Worm (Caenorhabditis elegans) whole organism, L3 larva: ENCODE measurements around the gene C06C3.3.
A peak's percentile ranks its signal among the peaks of the same experiment; 100 is the strongest.

Source experiments
- ZK546.5 ChIP-seq: sonication (generic microtip); optimal IDR thresholded peaks from 2 replicates; lab custom pipeline; 2017; ENCODE audit warnings: missing biosample characterization, missing genetic modification characterization
- aly-2 ChIP-seq: fragments of 150-350 bp; optimal IDR thresholded peaks from 2 replicates; lab custom pipeline; 2014; ENCODE audit warnings: missing biosample characterization, missing genetic modification characterization
- ama-1 ChIP-seq: fragments of 150-350 bp; optimal IDR thresholded peaks from 2 replicates; lab custom pipeline; 2018
- ceh-28 ChIP-seq: fragments of 150-350 bp; optimal IDR thresholded peaks from 2 replicates; lab custom pipeline; 2014; ENCODE audit warnings: missing biosample characterization, missing genetic modification reagents, missing genetic modification characterization
- ceh-82 ChIP-seq: fragments of 150-350 bp; optimal IDR thresholded peaks from 2 replicates; lab custom pipeline; 2014; ENCODE audit warnings: missing biosample characterization, missing genetic modification characterization
- daf-12 ChIP-seq: fragments of 150-350 bp; optimal IDR thresholded peaks from 2 replicates; lab custom pipeline; 2014; ENCODE audit warnings: missing biosample characterization, missing genetic modification reagents, missing genetic modification characterization
- egl-27 ChIP-seq: sonication (generic microtip); optimal IDR thresholded peaks from 4 replicates; lab custom pipeline; 2017; ENCODE audit warnings: missing biosample characterization, missing genetic modification reagents, missing genetic modification characterization
- egl-5 ChIP-seq: fragments of 150-350 bp; optimal IDR thresholded peaks from 2 replicates; lab custom pipeline; 2017; ENCODE audit warnings: missing biosample characterization, missing genetic modification reagents, missing genetic modification characterization, inconsistent platforms
- elt-1 ChIP-seq: fragments of 150-350 bp; optimal IDR thresholded peaks from 2 replicates; lab custom pipeline; 2014; ENCODE audit warnings: missing biosample characterization, missing genetic modification characterization
- elt-2 ChIP-seq: sonication (generic microtip); optimal IDR thresholded peaks from 2 replicates; lab custom pipeline; 2016; ENCODE audit warnings: missing genetic modification reagents, mild to moderate bottlenecking, missing genetic modification characterization, missing compliant biosample characterization
- elt-3 ChIP-seq, 3 experiments: fragments of 150-350 bp in 1 of 3; sonication (generic microtip) in 2 of 3; optimal IDR thresholded peaks; 2 replicates in 2 of 3; 4 replicates in 1 of 3; lab custom pipeline; 2014 to 2017; ENCODE audit warnings: missing biosample characterization in 3 of 3, missing genetic modification characterization in 3 of 3
- eor-1 ChIP-seq, 2 experiments: fragments of 150-350 bp; optimal IDR thresholded peaks; 2 replicates each; lab custom pipeline; 2014 to 2018; ENCODE audit warnings: missing biosample characterization in 2 of 2, missing genetic modification characterization in 2 of 2
- fkh-10 ChIP-seq: sonication (generic microtip); optimal IDR thresholded peaks from 2 replicates; lab custom pipeline; 2017; ENCODE audit warnings: missing biosample characterization, missing genetic modification reagents, missing genetic modification characterization
- fos-1 ChIP-seq: fragments of 150-350 bp; optimal IDR thresholded peaks from 2 replicates; lab custom pipeline; 2014; ENCODE audit warnings: missing biosample characterization, missing genetic modification characterization
- hmg-11 ChIP-seq: sonication (generic microtip); optimal IDR thresholded peaks from 2 replicates; lab custom pipeline; 2016; ENCODE audit warnings: missing genetic modification characterization, missing compliant biosample characterization
- lin-15B ChIP-seq: fragments of 150-350 bp; optimal IDR thresholded peaks from 2 replicates; lab custom pipeline; 2014; ENCODE audit warnings: missing biosample characterization, missing genetic modification characterization
- lin-39 ChIP-seq: fragments of 150-350 bp; optimal IDR thresholded peaks from 2 replicates; lab custom pipeline; 2018; ENCODE audit warnings: missing biosample characterization, missing genetic modification reagents, missing genetic modification characterization
- lsy-12 ChIP-seq: sonication (generic microtip); optimal IDR thresholded peaks from 2 replicates; lab custom pipeline; 2016; ENCODE audit warnings: mild to moderate bottlenecking, missing genetic modification characterization, missing compliant biosample characterization
- mdl-1 ChIP-seq: fragments of 150-350 bp; optimal IDR thresholded peaks from 2 replicates; lab custom pipeline; 2014; ENCODE audit warnings: missing biosample characterization, missing genetic modification characterization
- mml-1 ChIP-seq: fragments of 150-350 bp; sonication (generic microtip); optimal IDR thresholded peaks from 3 replicates; lab custom pipeline; 2014; ENCODE audit warnings: missing biosample characterization, missing genetic modification characterization
- nfya-1 ChIP-seq: sonication (generic microtip); optimal IDR thresholded peaks from 2 replicates; lab custom pipeline; 2017; ENCODE audit warnings: missing genetic modification characterization, mild to moderate bottlenecking, missing compliant biosample characterization, antibody characterized with exemption, moderate library complexity; ENCODE audit not compliant: insufficient read depth
- nhr-12 ChIP-seq: fragments of 150-350 bp; optimal IDR thresholded peaks from 2 replicates; lab custom pipeline; 2014; ENCODE audit warnings: missing biosample characterization, missing genetic modification characterization
- nhr-25 ChIP-seq: sonication (generic microtip); optimal IDR thresholded peaks from 2 replicates; lab custom pipeline; 2017; ENCODE audit warnings: missing biosample characterization, missing genetic modification characterization
- nhr-28 ChIP-seq: fragments of 150-350 bp; optimal IDR thresholded peaks from 2 replicates; lab custom pipeline; 2014; ENCODE audit warnings: missing biosample characterization, missing genetic modification characterization
- nhr-43 ChIP-seq: sonication (generic microtip); optimal IDR thresholded peaks from 2 replicates; lab custom pipeline; 2016; ENCODE audit warnings: mild to moderate bottlenecking, missing genetic modification characterization, missing compliant biosample characterization; ENCODE audit not compliant: poor library complexity, severe bottlenecking
- nhr-76 ChIP-seq: fragments of 150-350 bp; sonication (generic microtip); optimal IDR thresholded peaks from 5 replicates; lab custom pipeline; 2014; ENCODE audit warnings: missing biosample characterization, missing genetic modification characterization
- pha-4 ChIP-seq: fragments of 150-350 bp; optimal IDR thresholded peaks from 2 replicates; lab custom pipeline; 2014; ENCODE audit warnings: missing biosample characterization, missing genetic modification reagents, missing genetic modification characterization
- pqm-1 ChIP-seq: fragments of 150-350 bp; optimal IDR thresholded peaks from 2 replicates; lab custom pipeline; 2017; ENCODE audit warnings: missing biosample characterization, missing genetic modification characterization, inconsistent platforms
- sea-2 ChIP-seq: fragments of 150-350 bp; sonication (generic microtip); optimal IDR thresholded peaks from 4 replicates; lab custom pipeline; 2014; ENCODE audit warnings: missing biosample characterization, missing genetic modification reagents, missing genetic modification characterization
- skn-1 ChIP-seq: fragments of 150-350 bp; optimal IDR thresholded peaks from 2 replicates; lab custom pipeline; 2014; ENCODE audit warnings: missing biosample characterization, missing genetic modification characterization
- tbx-2 ChIP-seq: sonication (generic microtip); optimal IDR thresholded peaks from 2 replicates; lab custom pipeline; 2016; ENCODE audit warnings: mild to moderate bottlenecking, missing genetic modification characterization, missing compliant biosample characterization
- unc-39 ChIP-seq: sonication (generic microtip); optimal IDR thresholded peaks from 4 replicates; lab custom pipeline; 2017; ENCODE audit warnings: missing biosample characterization, missing genetic modification characterization
- zag-1 ChIP-seq: fragments of 150-350 bp; optimal IDR thresholded peaks from 2 replicates; lab custom pipeline; 2014; ENCODE audit warnings: missing biosample characterization, missing genetic modification characterization

Gene C06C3.3

ce11 chrII:9403846-9404245 lies 31.6 kb upstream of the C06C3.3 start, which contains the start of gene Y51B9A.5:
TSS of gene Y51B9A.5 (plus strand) at chrII:9404146.
- no peak for TF ChIP-seq sea-2 (GFP tag; lab: Kevin White, UChicago)

- TF ChIP-seq ceh-82 (tag; lab: Kevin White, UChicago): no peak
- no peak for TF ChIP-seq elt-3 (tag; optimal IDR thresholded peaks at IDR 0.05; lab: Kevin White, UChicago)
Observed at ce11 chrII:9403087-9403486, 30.8 kb upstream of the C06C3.3 start, which contains the start of gene Y51B9A.6. TSS of gene Y51B9A.6 (minus strand) at chrII:9403187.

- TF ChIP-seq ama-1 (lab: Kevin White, UChicago): no peak
- no peak for TF ChIP-seq nhr-12 (tag; lab: Kevin White, UChicago)
- no peak for TF ChIP-seq lin-39 (tag; lab: Kevin White, UChicago)
- TF ChIP-seq nhr-25 (tag; lab: Kevin White, UChicago): no peak
- no peak for TF ChIP-seq nhr-28 (tag; lab: Kevin White, UChicago)
- no peak for TF ChIP-seq pha-4 (tag; lab: Kevin White, UChicago)
- TF ChIP-seq nhr-76 (tag; lab: Kevin White, UChicago): no peak
- TF ChIP-seq mdl-1 (tag; lab: Kevin White, UChicago): no peak
- TF ChIP-seq fos-1 (tag; lab: Kevin White, UChicago): no peak
- TF ChIP-seq tbx-2 (tag; lab: Kevin White, UChicago): no peak
- no peak for TF ChIP-seq fkh-10 (GFP tag; lab: Kevin White, UChicago)
- TF ChIP-seq ZK546.5 (tag; lab: Kevin White, UChicago): no peak
- no peak for TF ChIP-seq nhr-43 (tag; lab: Kevin White, UChicago)
- TF ChIP-seq ceh-28 (tag; lab: Kevin White, UChicago): no peak
- no peak for TF ChIP-seq lsy-12 (tag; lab: Kevin White, UChicago)
- TF ChIP-seq aly-2 (tag; lab: Kevin White, UChicago): no peak
- no peak for TF ChIP-seq ceh-82 (tag; lab: Kevin White, UChicago)
- TF ChIP-seq egl-5 (tag; lab: Kevin White, UChicago): no peak
- no peak for TF ChIP-seq egl-27 (tag; lab: Kevin White, UChicago)
- no peak for TF ChIP-seq unc-39 (tag; lab: Kevin White, UChicago)
Observed at ce11 chrII:9399746-9400145, 27.5 kb upstream of the C06C3.3 start, which contains the start of gene Y51B9A.7. TSS of gene Y51B9A.7 (plus strand) at chrII:9400046.

ce11 chrII:9398370-9398901 lies 26.1 kb upstream of the C06C3.3 start, which contains the start of the genes Y51B9A.14 and Y51B9A.8:
TSS of gene Y51B9A.14 (minus strand) at chrII:9398470.
TSS of gene Y51B9A.8 (plus strand) at chrII:9398851.
- TF ChIP-seq mdl-1 (tag; lab: Kevin White, UChicago) (no peak), daf-12 (no peak), fos-1 (tag; lab: Kevin White, UChicago) (no peak), nhr-12 (tag; lab: Kevin White, UChicago) (no peak), pha-4 (tag; lab: Kevin White, UChicago) (no peak), nhr-76 (tag; lab: Kevin White, UChicago) (no peak), unc-39 (tag; lab: Kevin White, UChicago) (no peak), ama-1 (lab: Kevin White, UChicago) (no peak), nhr-25 (tag; lab: Kevin White, UChicago) (no peak), mml-1 (tag; lab: Kevin White, UChicago) (no peak), skn-1 (tag; lab: Kevin White, UChicago) (no peak), elt-3 (tag; optimal IDR thresholded peaks at IDR 0.05; lab: Kevin White, UChicago) (no peak), elt-1 (tag; lab: Kevin White, UChicago) (no peak)

ce11 chrII:9397496-9397895 lies 25.2 kb upstream of the C06C3.3 start, which contains the start of gene Y51B9A.9:
TSS of gene Y51B9A.9 (minus strand) at chrII:9397596.
- TF ChIP-seq elt-2 (tag; lab: Kevin White, UChicago): peak; percentile 22
- no peak for TF ChIP-seq nhr-25 (tag; lab: Kevin White, UChicago)
- no peak for TF ChIP-seq aly-2 (tag; lab: Kevin White, UChicago)

- TF ChIP-seq zag-1 (tag; lab: Kevin White, UChicago) (no peak), nfya-1 (no peak), mdl-1 (tag; lab: Kevin White, UChicago) (no peak), unc-39 (tag; lab: Kevin White, UChicago) (no peak), nhr-76 (tag; lab: Kevin White, UChicago) (no peak), eor-1 (tag; optimal IDR thresholded peaks at IDR 0.05; lab: Kevin White, UChicago) (no peak), pqm-1 (tag; lab: Kevin White, UChicago) (no peak), elt-3 (tag; optimal IDR thresholded peaks at IDR 0.05; lab: Kevin White, UChicago) (no peak), ama-1 (lab: Kevin White, UChicago) (no peak), lin-15B (tag; lab: Kevin White, UChicago) (no peak), hmg-11 (tag; lab: Kevin White, UChicago) (no peak)
- TF ChIP-seq, all 47 proteins: peak for 0
Observed at ce11 chrII:9392724-9393123, 20.4 kb upstream of the C06C3.3 start, which contains the start of gene lido-17. TSS of gene lido-17 (minus strand) at chrII:9392824.
